Worm (Caenorhabditis elegans): ENCODE results near the gene oga-1.

DNA sequence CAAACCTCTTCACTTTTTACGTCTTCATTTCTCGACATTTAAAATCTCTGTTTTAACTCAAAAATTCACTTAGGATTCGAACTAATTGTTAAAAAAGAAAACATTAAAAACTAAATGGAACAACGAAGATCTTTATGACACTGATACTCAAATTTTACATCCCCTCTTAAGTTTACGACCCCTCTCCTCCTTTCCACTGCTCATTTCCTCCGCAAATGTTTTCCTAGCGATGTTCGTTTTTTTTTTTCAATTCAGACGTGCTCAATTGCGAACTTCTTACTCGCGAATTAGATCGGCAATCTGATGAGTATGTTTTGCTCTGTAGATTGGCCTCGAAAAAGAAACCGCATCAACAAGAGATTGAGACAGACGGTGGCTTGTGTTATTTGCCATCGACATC is 44.5 kb downstream of the oga-1 start:
- TF ChIP-seq blmp-1 (tag; optimal IDR thresholded peaks at IDR 0.05) (no peak), fkh-10 (GFP tag; optimal IDR thresholded peaks at IDR 0.05) (no peak), lin-35 (GFP tag; optimal IDR thresholded peaks at IDR 0.05) (no peak), unc-130 (tag; optimal IDR thresholded peaks at IDR 0.05) (no peak), nhr-237 (tag; optimal IDR thresholded peaks at IDR 0.05) (no peak), pag-3 (tag; optimal IDR thresholded peaks at IDR 0.05; ENCODE audit: borderline replicate concordance, insufficient read depth) (no peak), dsc-1 (tag; optimal IDR thresholded peaks at IDR 0.05) (no peak), nhr-76 (tag; optimal IDR thresholded peaks at IDR 0.05) (no peak), pqm-1 (tag; optimal IDR thresholded peaks at IDR 0.05) (no peak), ama-1 (optimal IDR thresholded peaks at IDR 0.05) (no peak), snpc-4 (tag; optimal IDR thresholded peaks at IDR 0.05) (no peak), lsy-2 (tag; optimal IDR thresholded peaks at IDR 0.05) (no peak)

All from whole organism, L1 larva.